Worm (Caenorhabditis elegans) whole organism, L1 larva: ENCODE measurements around the gene B0303.4.

Source experiments
- alr-1 ChIP-seq: fragments of 200-800 bp; sonication (Bioruptor generic); optimal IDR thresholded peaks from 2 replicates; lab custom pipeline; 2018; ENCODE audit warnings: borderline replicate concordance, mild to moderate bottlenecking, missing genetic modification characterization, missing compliant biosample characterization
- ama-1 ChIP-seq: fragments of 150-350 bp; optimal IDR thresholded peaks from 2 replicates; lab custom pipeline; 2014
- ces-1 ChIP-seq: fragments of 150-350 bp; optimal IDR thresholded peaks from 2 replicates; lab custom pipeline; 2014; ENCODE audit warnings: missing biosample characterization, missing genetic modification reagents, missing genetic modification characterization
- fkh-10 ChIP-seq: sonication (generic microtip); optimal IDR thresholded peaks from 2 replicates; lab custom pipeline; 2017; ENCODE audit warnings: missing biosample characterization, missing genetic modification reagents, missing genetic modification characterization
- lin-13 ChIP-seq: fragments of 150-350 bp; optimal IDR thresholded peaks from 2 replicates; lab custom pipeline; 2014; ENCODE audit warnings: missing biosample characterization, missing genetic modification reagents, missing genetic modification characterization
- nhr-11 ChIP-seq: fragments of 150-350 bp; optimal IDR thresholded peaks from 2 replicates; lab custom pipeline; 2014; ENCODE audit warnings: missing biosample characterization, missing genetic modification characterization
- nhr-12 ChIP-seq: sonication (generic microtip); optimal IDR thresholded peaks from 2 replicates; lab custom pipeline; 2017; ENCODE audit warnings: missing biosample characterization, missing genetic modification characterization
- nhr-28 ChIP-seq: fragments of 150-350 bp; optimal IDR thresholded peaks from 2 replicates; lab custom pipeline; 2014; ENCODE audit warnings: missing biosample characterization, missing genetic modification characterization
- sptf-1 ChIP-seq: fragments of 150-350 bp; optimal IDR thresholded peaks from 2 replicates; lab custom pipeline; 2014; ENCODE audit warnings: missing biosample characterization, missing genetic modification characterization
- unc-130 ChIP-seq: fragments of 150-350 bp; optimal IDR thresholded peaks from 2 replicates; lab custom pipeline; 2017; ENCODE audit warnings: missing biosample characterization, missing genetic modification characterization, inconsistent platforms
- unc-62 ChIP-seq: fragments of 150-350 bp; optimal IDR thresholded peaks from 2 replicates; lab custom pipeline; 2014; ENCODE audit warnings: missing biosample characterization, missing genetic modification reagents, missing genetic modification characterization

ce11 chrIII:8716084-8716483, 26.4 kb downstream of the B0303.4 start, which contains the start of gene B0303.14:
- TF ChIP-seq alr-1 (tag; lab: Kevin White, UChicago) (no peak), nhr-28 (tag; lab: Kevin White, UChicago) (no peak), fkh-10 (no peak), nhr-11 (tag; lab: Kevin White, UChicago) (no peak), unc-130 (tag; lab: Kevin White, UChicago) (no peak), unc-62 (GFP tag; lab: Kevin White, UChicago) (no peak), ama-1 (lab: Kevin White, UChicago) (no peak), lin-13 (GFP tag; lab: Kevin White, UChicago) (no peak), nhr-12 (tag; lab: Kevin White, UChicago) (no peak), ces-1 (GFP tag; lab: Kevin White, UChicago) (no peak), sptf-1 (tag; lab: Kevin White, UChicago) (no peak)
